Worm (Caenorhabditis elegans) whole organism, L4 larva: Measurements from ENCODE around the gene nas-20.

ENCODE experiments used
- aha-1 ChIP-seq: fragments of 150-350 bp; peaks from one replicate; lab custom pipeline; 2014; ENCODE audit warnings: missing biosample characterization, missing genetic modification characterization
- aly-2 ChIP-seq: sonication (generic microtip); optimal IDR thresholded peaks from 2 replicates; lab custom pipeline; 2018; ENCODE audit warnings: missing biosample characterization, missing genetic modification characterization
- ctbp-1 ChIP-seq: fragments of 200-800 bp; sonication (Bioruptor generic); IDR thresholded peaks from 2 replicates; pipeline ENCODE4 v1.3.6; 2022; ENCODE audit warnings: missing genetic modification reagents, missing genetic modification characterization, missing compliant biosample characterization
- nhr-28 ChIP-seq: fragments of 150-350 bp; optimal IDR thresholded peaks from 2 replicates; lab custom pipeline; 2014; ENCODE audit warnings: missing biosample characterization, missing genetic modification characterization
- nhr-77 ChIP-seq: fragments of 150-350 bp; optimal IDR thresholded peaks from 2 replicates; lab custom pipeline; 2014; ENCODE audit warnings: missing biosample characterization, missing genetic modification characterization
- set-16 ChIP-seq: fragments of 200-800 bp; sonication (Bioruptor generic); IDR thresholded peaks from 2 replicates; pipeline ENCODE4 v1.3.6; 2022; ENCODE audit warnings: missing genetic modification reagents, missing genetic modification characterization, missing compliant biosample characterization

- TF ChIP-seq nhr-77 (tag; lab: Kevin White, UChicago) (no peak), aly-2 (tag; lab: Kevin White, UChicago) (no peak), set-16 (no peak), aha-1 (tag; lab: Kevin White, UChicago) (no peak), nhr-28 (tag; lab: Kevin White, UChicago) (peak; percentile 75), ctbp-1 (GFP tag; lab: Robert Waterston, UW) (no peak)
Measured at ce11 chrV:11470210-11470713, 1.8 kb downstream of the nas-20 start, which contains the start of gene aat-6.
